Worm (Caenorhabditis elegans) whole organism, dauer: ENCODE results near the gene F53A9.7.
"Not testable (repeated sequence)": the region's sequence is repeated elsewhere in the genome, so short reads cannot be mapped to it uniquely, and the experiment has no call there.

Experiments
- unc-62 ChIP-seq: sonication (generic microtip); optimal IDR thresholded peaks from 2 replicates; lab custom pipeline; 2017; ENCODE audit warnings: missing biosample characterization, missing genetic modification reagents, missing genetic modification characterization

The F53A9.7 gene

DNA sequence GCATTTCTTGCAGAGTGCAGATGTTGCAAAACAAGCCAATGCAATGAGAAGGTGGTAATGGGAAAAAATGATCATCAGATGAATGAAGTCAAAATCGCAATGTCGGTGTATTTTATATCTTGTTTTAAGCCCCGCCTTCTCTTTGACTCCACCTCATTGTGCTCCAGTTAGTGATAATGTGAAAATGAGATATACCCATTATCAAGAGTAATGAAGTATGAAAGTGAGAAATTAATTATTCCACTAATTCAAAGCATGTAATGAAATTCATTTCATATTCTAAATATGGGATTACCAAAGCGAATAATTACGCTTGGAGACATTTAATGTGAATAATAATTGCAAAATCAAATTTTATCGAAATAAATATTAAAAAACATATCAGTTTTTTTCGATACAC lies 15.1 kb upstream of the F53A9.7 start, which contains the start of gene M02D8.6:
Gene M02D8.6, minus strand, starts transcription at position 101 of the 400 bp plus-strand sequence.
- not testable (repeated sequence) for TF ChIP-seq unc-62

DNA sequence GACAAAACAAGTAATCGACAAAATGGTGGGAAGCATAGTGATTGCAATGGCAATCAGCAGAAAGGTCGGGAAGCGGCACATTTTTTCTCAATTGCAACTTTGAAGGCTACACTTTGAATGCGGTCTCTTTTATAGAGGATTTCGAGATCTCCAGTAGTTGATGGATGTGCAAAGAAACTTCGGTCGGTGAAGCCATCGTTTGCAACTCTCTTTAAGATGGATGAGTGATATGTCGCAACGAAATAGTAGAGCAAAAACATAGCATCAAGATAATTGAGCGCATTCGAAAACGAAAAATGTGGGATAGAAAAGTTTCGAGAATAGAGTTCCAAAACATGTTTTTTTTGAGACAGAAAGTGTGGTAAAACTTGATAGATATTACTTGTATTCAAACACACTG lies 10.6 kb upstream of the F53A9.7 start, which contains the start of gene EGAP4.1:
Gene EGAP4.1, minus strand, starts transcription at position 101 of the 400 bp plus-strand sequence.
- TF ChIP-seq unc-62: no peak

DNA sequence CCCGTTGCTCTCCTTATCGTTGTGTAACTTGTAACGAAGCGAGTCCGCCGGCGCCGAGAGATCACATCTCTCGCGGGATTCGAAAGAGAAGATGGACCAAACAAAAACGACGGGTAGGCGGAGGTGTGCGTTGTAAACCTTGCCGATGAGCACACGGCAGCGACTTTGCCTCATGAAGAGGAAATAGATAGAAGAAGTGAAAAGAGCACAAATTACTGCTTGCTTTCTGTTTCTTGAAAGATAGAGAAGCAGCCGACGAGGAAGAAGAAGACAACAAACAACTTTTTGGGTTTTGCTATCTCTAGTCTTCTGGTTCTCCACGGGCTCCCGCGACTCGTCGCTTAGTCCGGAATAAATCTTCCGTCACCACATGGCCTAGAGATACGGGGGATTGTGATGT lies 7.1 kb upstream of the F53A9.7 start:
- TF ChIP-seq unc-62: no peak

DNA sequence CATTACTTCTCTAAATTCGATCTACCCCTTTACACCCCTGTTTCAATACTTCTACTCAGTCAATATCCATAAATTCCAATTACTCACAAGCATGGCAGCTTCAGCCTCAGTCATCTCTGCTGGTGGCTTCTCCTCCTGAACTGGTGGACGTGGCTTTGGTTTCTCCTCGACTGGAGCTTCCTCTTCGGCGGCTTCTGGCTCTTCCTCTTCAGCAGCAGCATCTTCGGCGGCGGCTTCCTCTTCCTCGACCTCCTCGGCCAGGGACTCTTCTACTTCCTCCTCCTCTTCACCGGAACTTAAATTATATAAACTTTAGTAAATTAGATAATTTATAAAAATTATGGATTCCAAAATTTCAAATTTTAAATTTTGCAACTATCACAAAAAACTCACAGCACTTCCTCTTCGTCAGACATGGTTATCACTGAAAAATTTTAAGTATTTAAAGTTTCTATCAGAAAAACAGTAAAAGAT lies 6.4 kb upstream of the F53A9.7 start, which contains the start of gene tnt-2:
Gene tnt-2, minus strand, starts transcription at position 424 of the 474 bp plus-strand sequence.
- TF ChIP-seq unc-62: no peak

DNA sequence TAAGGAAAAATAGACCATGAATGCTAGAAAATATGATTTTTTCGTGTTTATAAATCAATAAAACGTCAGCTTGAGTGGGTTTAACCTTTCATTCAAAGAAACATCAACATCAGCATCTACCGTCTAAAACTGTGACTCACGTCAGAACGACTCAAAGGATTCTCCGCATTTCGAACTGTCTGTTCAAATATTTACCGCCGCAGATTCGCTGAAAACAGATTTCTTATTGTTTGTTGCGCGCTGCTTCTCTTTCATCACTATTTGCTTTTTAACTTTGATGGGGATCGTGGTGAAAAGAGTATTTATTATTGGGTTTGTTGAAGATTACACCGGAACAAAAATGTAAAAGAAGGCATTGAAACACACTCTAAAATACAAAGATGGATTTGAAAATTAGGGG lies 4.6 kb upstream of the F53A9.7 start:
- TF ChIP-seq unc-62: no peak

DNA sequence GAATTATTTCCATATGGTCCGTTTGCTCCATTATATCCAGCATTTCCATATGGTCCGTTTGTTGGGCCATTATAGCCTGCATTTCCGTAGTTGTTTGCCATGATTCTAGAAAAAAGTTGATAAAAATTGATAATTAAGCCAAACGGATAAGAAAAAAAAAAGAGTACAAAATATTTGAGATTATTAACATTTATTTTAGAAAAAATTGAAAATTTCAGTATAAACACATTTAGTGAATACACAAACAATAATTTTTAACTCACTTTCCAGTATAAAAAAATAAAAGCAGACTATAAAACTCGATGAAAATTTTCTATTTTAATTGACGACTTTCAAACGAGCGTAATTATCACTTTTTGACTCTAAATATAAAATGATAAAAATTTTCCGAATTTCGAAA lies 3.9 kb upstream of the F53A9.7 start, which contains the start of gene F53A9.9:
Gene F53A9.9, minus strand, starts transcription at position 101 of the 400 bp plus-strand sequence.
- TF ChIP-seq unc-62: no peak

DNA sequence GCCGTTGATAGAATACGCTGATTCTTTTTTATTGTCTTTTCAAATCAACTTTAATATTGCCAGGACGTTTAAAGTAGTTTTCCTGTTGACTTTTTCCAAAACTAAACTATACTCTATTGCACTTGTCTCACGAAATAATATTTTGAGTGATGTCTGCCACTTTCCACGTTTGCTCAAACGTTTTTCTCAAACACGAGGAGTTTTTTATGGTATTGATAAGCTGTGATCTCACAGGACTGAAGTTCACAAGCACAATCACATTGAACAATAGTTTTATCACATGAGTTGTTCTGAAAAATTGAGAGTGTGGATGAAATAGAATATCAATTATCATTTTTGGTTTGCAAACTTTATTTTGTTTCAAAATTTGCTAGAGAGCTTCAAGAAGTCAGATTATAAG lies 3.2 kb upstream of the F53A9.7 start:
- TF ChIP-seq unc-62: no peak

DNA sequence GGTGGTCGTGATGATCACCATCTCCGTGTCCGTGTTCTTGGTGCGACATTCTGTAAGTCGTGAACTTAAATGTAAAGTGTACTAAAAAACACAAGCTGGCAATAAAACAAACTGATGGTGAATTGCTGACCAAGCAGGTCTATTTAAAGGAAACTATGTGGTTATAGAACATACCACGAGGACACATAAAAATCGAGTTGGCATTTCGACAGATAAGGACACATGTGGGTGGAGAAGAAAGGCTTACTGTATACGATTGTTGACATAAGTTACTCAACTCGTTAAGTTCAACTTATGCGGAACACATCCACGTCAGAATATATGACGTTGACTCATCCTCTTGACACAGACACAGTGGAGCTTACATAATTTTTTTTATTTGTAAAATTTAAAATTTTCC lies 2.1 kb upstream of the F53A9.7 start, which contains the start of gene F53A9.8:
Gene F53A9.8, minus strand, starts transcription at position 49 of the 400 bp plus-strand sequence.
- TF ChIP-seq unc-62: no peak

DNA sequence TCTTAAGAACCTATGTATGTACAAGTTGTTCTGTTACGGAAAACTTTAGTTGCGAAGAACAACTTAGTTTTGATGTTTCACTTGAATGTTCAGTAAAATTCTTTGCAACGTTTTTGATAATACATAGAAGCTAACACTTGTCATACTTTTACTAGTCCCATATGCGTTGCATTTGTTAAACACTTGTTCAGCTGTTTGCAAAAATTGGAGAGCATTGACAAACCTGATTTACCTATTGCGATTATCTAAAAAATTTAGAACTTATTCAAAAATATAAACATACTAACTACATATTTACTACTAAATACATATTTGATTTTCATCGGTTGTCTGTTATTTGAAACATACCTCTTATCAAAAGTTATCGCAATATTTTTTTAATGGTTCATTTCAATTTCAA lies 1.4 kb upstream of the F53A9.7 start:
- TF ChIP-seq unc-62: no peak

DNA sequence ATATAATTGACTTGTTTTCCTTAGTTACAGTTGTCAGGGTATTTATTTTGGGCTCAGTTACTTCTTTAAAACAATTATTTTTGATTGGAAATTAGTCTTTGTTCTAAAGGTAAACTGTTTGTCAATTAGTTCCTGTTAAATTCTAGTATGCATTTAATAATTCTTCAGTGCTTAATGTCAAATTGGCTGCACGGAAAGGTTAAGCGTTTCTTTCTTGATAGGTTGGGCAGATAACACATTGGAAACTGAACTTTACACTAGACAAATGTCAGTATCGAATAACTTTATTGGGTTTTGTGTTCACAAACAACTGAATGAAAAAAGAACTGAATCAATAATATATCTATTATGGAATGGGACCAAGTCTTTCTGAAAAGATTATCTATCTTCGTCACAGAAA lies 1.9 kb downstream of the F53A9.7 start:
- no peak for TF ChIP-seq unc-62

DNA sequence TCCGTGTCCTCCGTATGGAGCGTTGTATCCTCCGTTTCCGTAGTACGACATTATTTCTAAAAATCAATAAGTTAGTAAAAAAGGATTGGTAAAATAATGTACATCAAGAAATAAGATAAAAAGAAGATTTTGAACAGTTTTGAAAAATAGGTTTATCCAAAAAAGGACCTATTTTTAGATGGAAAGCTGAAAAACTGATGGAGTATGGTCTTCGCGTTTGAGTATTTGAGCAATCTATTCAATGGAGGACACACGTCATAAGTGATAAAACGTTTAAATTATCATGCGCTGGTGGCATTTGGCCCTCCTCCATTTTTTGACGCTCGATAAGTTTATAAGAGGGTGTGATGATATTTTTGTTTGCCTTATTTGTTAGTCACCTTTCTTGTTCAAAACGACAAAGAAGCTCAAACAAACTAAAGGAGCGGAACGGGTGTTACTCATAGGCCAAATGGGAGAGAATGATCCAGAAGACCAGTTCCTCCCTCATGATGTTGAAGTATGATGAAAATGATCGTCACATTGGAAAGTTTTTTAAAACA lies 2.9 kb downstream of the F53A9.7 start, which contains the start of gene F53A9.6:
Gene F53A9.6, minus strand, starts transcription at position 51 of the 542 bp plus-strand sequence.
- no peak for TF ChIP-seq unc-62

DNA sequence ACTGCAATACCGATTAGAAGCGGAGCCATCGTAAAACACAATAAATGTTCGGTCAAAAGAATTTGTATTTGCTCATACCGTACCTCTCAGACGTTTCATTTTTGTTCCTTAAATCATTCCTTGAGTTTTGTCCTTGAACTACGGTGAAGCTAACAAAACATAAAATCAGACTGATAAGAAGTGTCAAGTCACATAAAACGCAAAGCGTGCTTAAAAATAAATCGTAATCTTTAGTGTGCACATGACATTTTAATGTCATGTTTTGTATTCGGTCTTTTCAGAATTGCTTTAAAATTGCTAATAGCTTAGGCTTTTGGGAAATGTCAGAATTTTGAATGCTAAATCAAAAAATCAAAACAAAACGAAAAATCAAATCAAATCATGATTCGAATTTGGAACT lies 4.1 kb downstream of the F53A9.7 start:
- TF ChIP-seq unc-62: no peak

DNA sequence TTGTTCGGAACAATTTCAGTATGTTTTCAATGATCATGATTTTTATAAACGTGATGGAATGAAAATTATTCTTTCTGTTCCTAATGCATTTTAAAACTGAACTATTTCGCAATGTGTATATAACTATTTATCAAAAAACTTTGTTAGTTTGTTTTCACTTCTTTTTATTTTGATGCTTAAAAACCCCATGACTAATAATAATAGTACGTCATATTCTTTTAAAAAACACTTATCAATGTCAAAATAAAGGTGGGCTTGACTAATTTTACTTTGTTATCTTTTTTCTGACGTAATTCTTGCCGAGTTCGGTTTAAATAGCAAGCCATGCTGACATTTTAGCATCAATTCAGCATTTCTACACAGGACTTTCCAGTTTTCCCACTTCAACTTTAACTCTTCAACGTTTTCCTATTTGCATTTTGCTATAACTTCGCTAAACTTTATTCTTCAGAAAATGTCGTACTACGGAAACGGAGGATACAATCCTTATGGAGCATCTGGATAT lies 5.5 kb downstream of the F53A9.7 start, which contains the start of gene F53A9.1:
Gene F53A9.1, plus strand, starts transcription at position 455 of the 505 bp plus-strand sequence.
- TF ChIP-seq unc-62: no peak

DNA sequence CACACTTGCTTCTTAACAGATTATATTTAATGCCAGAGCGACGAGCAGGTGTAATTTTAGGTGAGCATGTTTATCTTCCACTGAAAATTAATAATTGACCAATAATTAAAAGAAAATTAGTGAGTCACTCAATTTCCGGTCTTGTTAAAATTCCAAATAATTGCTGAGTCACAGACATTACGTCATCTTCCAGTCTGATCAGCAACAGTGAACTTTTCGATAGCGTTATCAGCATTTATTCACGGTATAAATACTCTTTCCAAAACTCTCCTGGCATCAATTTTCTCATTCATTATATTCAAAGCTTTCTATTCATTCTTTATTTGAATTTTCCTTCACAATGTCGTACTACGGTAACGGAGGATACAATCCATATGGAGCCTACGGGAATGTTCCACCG lies 7.3 kb downstream of the F53A9.7 start, which contains the start of gene kreg-1:
Gene kreg-1, plus strand, starts transcription at position 341 of the 400 bp plus-strand sequence.
- no peak for TF ChIP-seq unc-62

DNA sequence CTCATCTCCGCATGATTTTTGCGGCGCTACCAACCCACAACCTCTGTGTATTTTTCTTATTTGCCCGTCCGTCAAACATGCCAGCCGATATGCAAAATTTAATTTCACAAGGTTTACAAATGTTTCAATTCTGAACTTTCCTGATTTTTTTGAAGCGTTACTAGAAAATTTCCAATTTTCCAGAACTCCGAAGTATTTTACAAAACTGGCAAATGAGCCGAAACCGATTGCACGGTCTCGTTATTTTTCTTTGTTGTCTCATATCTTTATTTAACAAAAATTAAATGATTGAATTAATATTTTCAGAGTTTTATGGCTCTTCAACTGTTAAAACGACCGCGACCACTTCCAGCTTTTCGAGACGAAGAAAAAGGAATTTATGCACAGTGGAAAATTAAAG lies 8.7 kb downstream of the F53A9.7 start, which contains the start of gene F53A9.3:
Gene F53A9.3, plus strand, starts transcription at position 301 of the 400 bp plus-strand sequence.
- TF ChIP-seq unc-62: no peak

DNA sequence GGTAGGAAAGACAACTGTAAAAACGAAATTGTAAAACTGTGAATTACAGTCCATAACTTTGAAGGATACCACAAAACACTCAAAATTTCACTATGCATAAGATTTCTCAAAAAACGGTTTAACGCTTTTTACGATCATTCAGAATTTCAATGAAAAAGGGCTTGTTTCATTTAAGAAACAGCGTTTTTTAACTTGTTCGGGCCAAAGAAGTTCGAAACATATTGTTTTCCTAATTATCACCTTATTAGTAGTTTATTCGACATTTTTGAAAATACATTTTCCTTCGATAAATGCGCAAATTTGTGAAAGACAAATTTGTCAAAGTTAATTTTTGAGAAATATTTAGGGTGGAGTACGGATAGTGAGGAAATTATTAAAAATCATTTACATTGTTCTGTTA lies 11.9 kb downstream of the F53A9.7 start:
- no peak for TF ChIP-seq unc-62

DNA sequence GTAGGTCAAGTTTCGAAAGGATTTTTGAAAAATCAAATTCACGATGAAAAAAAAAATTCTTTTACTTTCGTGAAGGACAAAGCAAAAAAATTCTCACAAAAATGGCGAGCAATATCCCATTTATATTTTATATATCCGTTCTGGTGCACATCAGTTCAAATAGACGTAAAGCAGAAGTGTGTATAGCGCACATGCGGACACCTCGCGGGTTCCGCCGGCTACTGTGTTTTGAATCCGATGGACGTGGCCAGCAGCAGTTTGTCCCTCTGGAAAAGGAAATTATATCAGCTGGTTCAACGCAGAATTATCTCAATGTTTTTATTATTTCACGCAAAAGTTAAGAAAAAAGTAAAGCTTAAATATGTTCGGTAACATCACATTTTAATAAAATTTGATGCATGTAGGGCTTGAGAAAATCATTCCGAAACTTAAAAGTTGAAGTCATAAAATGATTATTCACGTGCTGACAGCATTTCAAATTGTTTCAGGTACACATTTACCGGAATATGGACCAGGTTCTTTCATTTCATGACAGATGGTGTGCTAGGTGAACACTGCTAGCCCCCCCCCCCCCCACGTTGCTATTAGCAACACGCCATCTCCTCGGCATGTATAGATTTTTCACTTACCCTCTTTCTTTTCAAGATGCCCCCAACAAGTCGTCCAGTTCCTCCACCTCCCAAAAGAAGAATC lies 12.9 kb downstream of the F53A9.7 start, which contains the start of gene jbts-14:
Gene jbts-14, plus strand, starts transcription at position 643 of the 693 bp plus-strand sequence.
- no peak for TF ChIP-seq unc-62
